Fruit fly (Drosophila melanogaster) whole organism, embryonic: ENCODE data around the gene BCAS2.

ENCODE experiments used
- ATbp ChIP-seq: fragments of 200-800 bp; sonication (Bioruptor generic); optimal IDR thresholded peaks from 2 replicates; lab custom pipeline; 2017; ENCODE audit warnings: missing biosample characterization, mild to moderate bottlenecking, missing genetic modification characterization, missing genetic modification reagents
- Asciz ChIP-seq: fragments of 200-800 bp; sonication (Bioruptor generic); optimal IDR thresholded peaks from 2 replicates; lab custom pipeline; 2017; ENCODE audit warnings: missing biosample characterization, mild to moderate bottlenecking, missing genetic modification characterization, missing genetic modification reagents
- BtbVII ChIP-seq: fragments of 200-800 bp; sonication (Bioruptor generic); optimal IDR thresholded peaks from 3 replicates; lab custom pipeline; 2017; ENCODE audit warnings: missing biosample characterization, mild to moderate bottlenecking, missing genetic modification characterization
- C15 ChIP-seq: fragments of 200-800 bp; sonication (Bioruptor generic); IDR thresholded peaks from 3 replicates; pipeline ENCODE4 v1.3.6; 2022; ENCODE audit warnings: missing biosample characterization, missing genetic modification characterization
- CG10431 ChIP-seq: fragments of 200-800 bp; sonication (Bioruptor generic); optimal IDR thresholded peaks from 3 replicates; lab custom pipeline; 2018; ENCODE audit warnings: missing biosample characterization, mild to moderate bottlenecking, missing genetic modification characterization
- CG11247 ChIP-seq: fragments of 200-800 bp; sonication (Bioruptor generic); IDR thresholded peaks from 2 replicates; pipeline ENCODE4 v1.3.6; 2022; ENCODE audit warnings: missing biosample characterization, missing genetic modification characterization
- CG11695 ChIP-seq: fragments of 200-800 bp; sonication (Bioruptor generic); IDR thresholded peaks from 3 replicates; pipeline ENCODE4 v1.3.6; 2022; ENCODE audit warnings: missing biosample characterization, missing genetic modification characterization
- CG12236 ChIP-seq: fragments of 200-800 bp; sonication (Bioruptor generic); optimal IDR thresholded peaks from 2 replicates; lab custom pipeline; 2016; ENCODE audit warnings: missing biosample characterization, missing genetic modification characterization
- CG13775 ChIP-seq: fragments of 200-800 bp; sonication (Bioruptor generic); optimal IDR thresholded peaks from 3 replicates; lab custom pipeline; 2017; ENCODE audit warnings: missing biosample characterization, mild to moderate bottlenecking, missing genetic modification characterization
- CG14441 ChIP-seq: fragments of 200-800 bp; sonication (Bioruptor generic); IDR thresholded peaks from 2 replicates; pipeline ENCODE4 v1.3.6; 2022; ENCODE audit warnings: missing biosample characterization, missing genetic modification characterization
- CG16779 ChIP-seq: fragments of 200-800 bp; sonication (Bioruptor generic); IDR thresholded peaks from 2 replicates; pipeline ENCODE4 v1.3.6; 2022; ENCODE audit warnings: missing biosample characterization, missing genetic modification characterization
- CG16863 ChIP-seq: fragments of 200-800 bp; sonication (Bioruptor generic); optimal IDR thresholded peaks from 3 replicates; lab custom pipeline; 2016; ENCODE audit warnings: missing biosample characterization, missing genetic modification characterization
- CG18262 ChIP-seq: fragments of 200-800 bp; optimal IDR thresholded peaks from 3 replicates; lab custom pipeline; 2019; ENCODE audit warnings: missing biosample characterization, mild to moderate bottlenecking, missing genetic modification characterization, moderate library complexity
- CG3163 ChIP-seq: fragments of 200-800 bp; sonication (Bioruptor generic); optimal IDR thresholded peaks from 3 replicates; lab custom pipeline; 2016; ENCODE audit warnings: missing biosample characterization, missing genetic modification characterization
- CG4404 ChIP-seq: fragments of 200-800 bp; sonication (Bioruptor generic); IDR thresholded peaks from 2 replicates; pipeline ENCODE4 v1.3.6; 2022; ENCODE audit warnings: missing biosample characterization, missing genetic modification characterization
- CG5180 ChIP-seq: fragments of 200-800 bp; sonication (Bioruptor generic); optimal IDR thresholded peaks from 3 replicates; lab custom pipeline; 2017; ENCODE audit warnings: missing biosample characterization, missing genetic modification characterization, mild to moderate bottlenecking, moderate library complexity, missing genetic modification reagents
- CG7271 ChIP-seq: fragments of 200-800 bp; sonication (Bioruptor generic); optimal IDR thresholded peaks from 2 replicates; lab custom pipeline; 2018; ENCODE audit warnings: missing biosample characterization, mild to moderate bottlenecking, missing genetic modification characterization, moderate library complexity
- CG9727 ChIP-seq: fragments of 200-800 bp; sonication (Bioruptor generic); optimal IDR thresholded peaks from 3 replicates; lab custom pipeline; 2017; ENCODE audit warnings: missing biosample characterization, mild to moderate bottlenecking, missing genetic modification characterization
- CG9876 ChIP-seq: fragments of 200-800 bp; sonication (Bioruptor generic); optimal IDR thresholded peaks from 2 replicates; lab custom pipeline; 2016; ENCODE audit warnings: missing biosample characterization, missing genetic modification characterization
- CoRest ChIP-seq: fragments of 200-800 bp; sonication (Bioruptor generic); optimal IDR thresholded peaks from 3 replicates; lab custom pipeline; 2018; ENCODE audit warnings: missing biosample characterization, mild to moderate bottlenecking, missing genetic modification characterization, moderate library complexity
- Dfd ChIP-seq, 2 experiments: fragments of >200 bp; optimal IDR thresholded peaks; 2 replicates each; lab custom pipeline; 2017; ENCODE audit warnings: missing biosample characterization in 2 of 2, missing genetic modification characterization in 2 of 2
- Doc2 ChIP-seq: fragments of 200-800 bp; sonication (Bioruptor generic); IDR thresholded peaks from 2 replicates; pipeline ENCODE4 v1.3.6; 2022; ENCODE audit warnings: missing biosample characterization, missing genetic modification characterization
- Dref ChIP-seq: fragments of 200-800 bp; sonication (Bioruptor generic); IDR thresholded peaks from 2 replicates; pipeline ENCODE4 v1.3.6; 2022; ENCODE audit warnings: missing biosample characterization, missing genetic modification characterization
- Fer2 ChIP-seq: fragments of 200-800 bp; sonication (Bioruptor generic); optimal IDR thresholded peaks from 2 replicates; lab custom pipeline; 2018; ENCODE audit warnings: missing biosample characterization, mild to moderate bottlenecking, missing genetic modification characterization, moderate library complexity
- HmgZ ChIP-seq: fragments of 200-800 bp; sonication (Bioruptor generic); optimal IDR thresholded peaks from 2 replicates; lab custom pipeline; 2018; ENCODE audit warnings: missing biosample characterization, mild to moderate bottlenecking, missing genetic modification characterization
- Hr3 ChIP-seq: fragments of 200-800 bp; sonication (Bioruptor generic); optimal IDR thresholded peaks from 3 replicates; lab custom pipeline; 2016; ENCODE audit warnings: missing biosample characterization, missing genetic modification characterization
- Max ChIP-seq: fragments of 200-800 bp; sonication (Bioruptor generic); optimal IDR thresholded peaks from 2 replicates; lab custom pipeline; 2016; ENCODE audit warnings: missing biosample characterization, mild to moderate bottlenecking, missing genetic modification characterization
- Myb ChIP-seq: fragments of 200-800 bp; sonication (Bioruptor generic); optimal IDR thresholded peaks from 2 replicates; lab custom pipeline; 2016; ENCODE audit warnings: missing biosample characterization, missing genetic modification characterization
- Nf-YA ChIP-seq: fragments of 200-800 bp; sonication (Bioruptor generic); IDR thresholded peaks from 2 replicates; pipeline ENCODE4 v1.3.6; 2022; ENCODE audit warnings: missing biosample characterization, missing genetic modification characterization
- Poxn ChIP-seq: fragments of 200-800 bp; sonication (Bioruptor generic); IDR thresholded peaks from 2 replicates; pipeline ENCODE4 v1.3.6; 2022; ENCODE audit warnings: missing biosample characterization, missing genetic modification characterization
- Scr ChIP-seq: fragments of 200-800 bp; sonication (Bioruptor generic); IDR thresholded peaks from 2 replicates; pipeline ENCODE4 v1.3.6; 2022; ENCODE audit warnings: missing biosample characterization, missing genetic modification characterization; ENCODE audit not compliant: partially characterized antibody
- Spps ChIP-seq: fragments of 200-800 bp; sonication (Bioruptor generic); optimal IDR thresholded peaks from 2 replicates; lab custom pipeline; 2018; ENCODE audit warnings: missing biosample characterization, mild to moderate bottlenecking, missing genetic modification characterization
- Ssrp ChIP-seq: fragments of 200-800 bp; sonication (Bioruptor generic); optimal IDR thresholded peaks from 2 replicates; lab custom pipeline; 2018; ENCODE audit warnings: missing biosample characterization, mild to moderate bottlenecking, missing genetic modification characterization, moderate library complexity
- YL-1 ChIP-seq: fragments of 200-800 bp; sonication (Bioruptor generic); optimal IDR thresholded peaks from 3 replicates; lab custom pipeline; 2017; ENCODE audit warnings: missing biosample characterization, mild to moderate bottlenecking, missing genetic modification characterization
- ato ChIP-seq: fragments of 200-800 bp; sonication (Bioruptor generic); IDR thresholded peaks from 2 replicates; pipeline ENCODE4 v1.3.6; 2022; ENCODE audit warnings: missing biosample characterization, missing genetic modification characterization; ENCODE audit not compliant: partially characterized antibody
- bigmax ChIP-seq: fragments of 200-800 bp; sonication (Bioruptor generic); optimal IDR thresholded peaks from 2 replicates; lab custom pipeline; 2018; ENCODE audit warnings: missing biosample characterization, mild to moderate bottlenecking, missing genetic modification characterization
- br ChIP-seq: fragments of >200 bp; optimal IDR thresholded peaks from 2 replicates; lab custom pipeline; 2017
- cg ChIP-seq: fragments of 200-800 bp; sonication (Bioruptor generic); optimal IDR thresholded peaks from 3 replicates; lab custom pipeline; 2019; ENCODE audit warnings: missing biosample characterization, mild to moderate bottlenecking, missing genetic modification characterization, moderate library complexity
- chif ChIP-seq, 2 experiments: fragments of 200-800 bp; sonication (Bioruptor generic); optimal IDR thresholded peaks; 3 replicates each; lab custom pipeline; 2016; ENCODE audit warnings: missing biosample characterization in 2 of 2, missing genetic modification characterization in 2 of 2
- chinmo ChIP-seq: fragments of 200-800 bp; sonication (Bioruptor generic); IDR thresholded peaks from 4 replicates; pipeline ENCODE4 v1.3.6; 2022; ENCODE audit warnings: missing biosample characterization, missing genetic modification characterization; ENCODE audit not compliant: partially characterized antibody
- esg ChIP-seq: fragments of 200-800 bp; sonication (Bioruptor generic); conservative IDR thresholded peaks from 2 replicates; pipeline ENCODE4 v1.3.6; 2022; ENCODE audit warnings: missing biosample characterization, missing genetic modification characterization
- ewg ChIP-seq: fragments of 200-800 bp; sonication (Bioruptor generic); optimal IDR thresholded peaks from 3 replicates; lab custom pipeline; 2017; ENCODE audit warnings: mild to moderate bottlenecking, missing biosample characterization, missing genetic modification reagents, missing genetic modification characterization
- gt ChIP-seq: fragments of 200-800 bp; sonication (Bioruptor generic); IDR thresholded peaks from 2 replicates; pipeline ENCODE4 v1.3.6; 2022; ENCODE audit warnings: missing biosample characterization, missing genetic modification characterization
- nau ChIP-seq: fragments of 200-800 bp; sonication (Bioruptor generic); optimal IDR thresholded peaks from 3 replicates; lab custom pipeline; 2017; ENCODE audit warnings: missing biosample characterization, mild to moderate bottlenecking, missing genetic modification characterization, missing genetic modification reagents
- nmo ChIP-seq: fragments of 200-800 bp; sonication (Bioruptor generic); optimal IDR thresholded peaks from 2 replicates; lab custom pipeline; 2018; ENCODE audit warnings: missing biosample characterization, mild to moderate bottlenecking, missing genetic modification characterization, moderate library complexity
- org-1 ChIP-seq: fragments of 200-800 bp; sonication (Bioruptor generic); optimal IDR thresholded peaks from 2 replicates; lab custom pipeline; 2017; ENCODE audit warnings: missing biosample characterization, missing genetic modification characterization
- peb ChIP-seq: fragments of 200-800 bp; sonication (Bioruptor generic); IDR thresholded peaks from 2 replicates; pipeline ENCODE4 v1.3.6; 2022; ENCODE audit warnings: missing biosample characterization, missing genetic modification characterization
- seq ChIP-seq: fragments of 200-800 bp; sonication (Bioruptor generic); IDR thresholded peaks from 2 replicates; pipeline ENCODE4 v1.3.6; 2022; ENCODE audit warnings: missing biosample characterization, missing genetic modification characterization
- slou ChIP-seq: fragments of 200-800 bp; sonication (Bioruptor generic); optimal IDR thresholded peaks from 3 replicates; lab custom pipeline; 2016; ENCODE audit warnings: missing biosample characterization, missing genetic modification characterization
- sob ChIP-seq: fragments of 200-800 bp; sonication (Bioruptor generic); IDR thresholded peaks from 2 replicates; pipeline ENCODE4 v1.3.6; 2022; ENCODE audit warnings: missing biosample characterization, missing genetic modification characterization

BCAS2 gene

dm6 chr3R:27916355-27917019 is 5.7 kb downstream of the BCAS2 start, which contains the start of the genes CG5003 and mRpS22 (continued):
- TF ChIP-seq chinmo: 0 out of 4 replicates have a peak, but pooled peaks have one; percentile 32
- no peak for TF ChIP-seq CG16863 (GFP tag; lab: Kevin White, UChicago)
- TF ChIP-seq CG3163 (GFP tag; lab: Kevin White, UChicago): no peak
- peak; percentile 74 for TF ChIP-seq CG9727 (GFP tag; lab: Kevin White, UChicago)
- TF ChIP-seq sob (GFP tag; lab: Robert Waterston, UW): peak; percentile 74
- TF ChIP-seq ATbp (GFP tag; lab: Kevin White, UChicago): no peak
- TF ChIP-seq Spps (tag; lab: Kevin White, UChicago): peak; percentile 3
- TF ChIP-seq CG9876 (GFP tag; lab: Kevin White, UChicago): peak; percentile 28
- no peak for TF ChIP-seq Doc2 (GFP tag; lab: Robert Waterston, UW)
- no peak for TF ChIP-seq Myb (GFP tag; lab: Kevin White, UChicago)
- peak; percentile 66 for TF ChIP-seq slou
- TF ChIP-seq CG18262 (tag; lab: Kevin White, UChicago): peak; percentile 69
- TF ChIP-seq HmgZ: peak; percentile 32
- TF ChIP-seq esg (GFP tag; lab: Robert Waterston, UW): peak; percentile 35; the same call in 1 of the 2 replicates
- TF ChIP-seq Hr3: peak; percentile 64
- no peak for TF ChIP-seq C15 (GFP tag; lab: Robert Waterston, UW)
- no peak for TF ChIP-seq CG7271 (tag; lab: Kevin White, UChicago)
- TF ChIP-seq cg (GFP tag; lab: Kevin White, UChicago): no peak
- TF ChIP-seq chif (GFP tag; optimal IDR thresholded peaks at IDR 0.05; lab: Kevin White, UChicago): peak in 1 of 2 experiments; percentile 2
- TF ChIP-seq Poxn (GFP tag; lab: Robert Waterston, UW): no peak
- TF ChIP-seq peb (GFP tag; lab: Robert Waterston, UW): no peak
- TF ChIP-seq CG11695 (GFP tag; lab: Robert Waterston, UW): no peak
- no peak for TF ChIP-seq Dref (GFP tag; lab: Robert Waterston, UW)
- TF ChIP-seq Scr (GFP tag; lab: Robert Waterston, UW): peak; percentile 48; the same call in 1 of the 2 replicates
- TF ChIP-seq Nf-YA (GFP tag; lab: Robert Waterston, UW): no peak
- peak; percentile 58 for TF ChIP-seq Ssrp (tag; lab: Kevin White, UChicago)
- TF ChIP-seq bigmax: no peak
- TF ChIP-seq ato (GFP tag; lab: Robert Waterston, UW): no peak
- TF ChIP-seq YL-1 (GFP tag; lab: Kevin White, UChicago): peak; percentile 39
- no peak; the same call in 1 of the 2 replicates for TF ChIP-seq CG11247 (GFP tag; lab: Robert Waterston, UW)
- peak; percentile 75 for TF ChIP-seq CoRest (tag; lab: Kevin White, UChicago)
- TF ChIP-seq ewg: peak; percentile 47
- TF ChIP-seq Fer2 (tag; lab: Kevin White, UChicago): peak; percentile 63
- TF ChIP-seq Max: peak; percentile 63
- TF ChIP-seq org-1 (GFP tag; lab: Kevin White, UChicago): no peak
- TF ChIP-seq CG16779: no peak
- TF ChIP-seq BtbVII: peak; percentile 47
- TF ChIP-seq nau (GFP tag; lab: Kevin White, UChicago): peak; percentile 11
- peak in 1 of 2 experiments; percentile 65 for TF ChIP-seq Dfd (GFP tag; optimal IDR thresholded peaks at IDR 0.05; lab: Kevin White, UChicago)
- peak; percentile 3 for TF ChIP-seq CG5180 (GFP tag; lab: Kevin White, UChicago)
- no peak; the same call in 1 of the 2 replicates for TF ChIP-seq CG4404 (GFP tag; lab: Robert Waterston, UW)
- peak; percentile 29; the same call in 1 of the 2 replicates for TF ChIP-seq CG14441 (GFP tag; lab: Robert Waterston, UW)
- TF ChIP-seq CG10431: peak; percentile 16
- peak; percentile 75 for TF ChIP-seq CG13775 (GFP tag; lab: Kevin White, UChicago)
- no peak for TF ChIP-seq seq (GFP tag; lab: Robert Waterston, UW)
- peak; percentile 80 for TF ChIP-seq nmo (GFP tag; lab: Kevin White, UChicago)
- TF ChIP-seq br (lab: Kevin White, UChicago): no peak
- TF ChIP-seq CG12236 (GFP tag; lab: Kevin White, UChicago): no peak
- TF ChIP-seq gt (GFP tag; lab: Robert Waterston, UW): no peak
- no peak for TF ChIP-seq Asciz
